Fruit fly (Drosophila melanogaster) whole organism, wandering third instar larva: ENCODE measurements around the gene Mondo.

ENCODE experiments used
- Dfd ChIP-seq: fragments of >200 bp; optimal IDR thresholded peaks from 2 replicates; lab custom pipeline; 2017; ENCODE audit warnings: missing biosample characterization, missing genetic modification characterization
- GATAd ChIP-seq: sonication (Bioruptor generic); optimal IDR thresholded peaks from 2 replicates; lab custom pipeline; 2016; ENCODE audit warnings: missing biosample characterization, missing genetic modification characterization
- Hnf4 ChIP-seq: fragments of 200-800 bp; sonication (Bioruptor generic); optimal IDR thresholded peaks from 2 replicates; lab custom pipeline; 2016; ENCODE audit warnings: missing biosample characterization, mild to moderate bottlenecking, missing genetic modification characterization
- Sp1 ChIP-seq: fragments of 200-800 bp; sonication (Bioruptor generic); optimal IDR thresholded peaks from 3 replicates; lab custom pipeline; 2019; ENCODE audit warnings: missing biosample characterization, mild to moderate bottlenecking, missing genetic modification characterization, moderate library complexity
- brk ChIP-seq: fragments of 200-800 bp; sonication (Bioruptor generic); optimal IDR thresholded peaks from 2 replicates; lab custom pipeline; 2016; ENCODE audit warnings: missing biosample characterization, mild to moderate bottlenecking, missing genetic modification characterization
- dmrt93B ChIP-seq: fragments of 200-800 bp; sonication (Bioruptor generic); optimal IDR thresholded peaks from 2 replicates; lab custom pipeline; 2018; ENCODE audit warnings: missing biosample characterization, mild to moderate bottlenecking, missing genetic modification characterization
- ey ChIP-seq: fragments of 200-800 bp; sonication (Bioruptor generic); optimal IDR thresholded peaks from 2 replicates; lab custom pipeline; 2016; ENCODE audit warnings: missing biosample characterization, missing genetic modification characterization
- pan ChIP-seq: fragments of >200 bp; optimal IDR thresholded peaks from 2 replicates; lab custom pipeline; 2017
- psq ChIP-seq: fragments of 200-800 bp; sonication (Bioruptor generic); optimal IDR thresholded peaks from 3 replicates; lab custom pipeline; 2017; ENCODE audit warnings: missing biosample characterization, mild to moderate bottlenecking, missing genetic modification characterization, moderate library complexity
- usp ChIP-seq: fragments of >200 bp; optimal IDR thresholded peaks from 2 replicates; lab custom pipeline; 2017; ENCODE audit warnings: missing biosample characterization, missing genetic modification characterization

dm6 chr2L:21312831-21313437, 3.1 kb upstream of the Mondo start:
- peak; percentile 5 for TF ChIP-seq brk (GFP tag; lab: Kevin White, UChicago)
- no peak for TF ChIP-seq pan (lab: Kevin White, UChicago)
- TF ChIP-seq Sp1 = no peak
- TF ChIP-seq psq (GFP tag; lab: Kevin White, UChicago) = peak; percentile 4
- TF ChIP-seq GATAd = no peak
- no peak for TF ChIP-seq Dfd (GFP tag; lab: Kevin White, UChicago)
- no peak for TF ChIP-seq Hnf4 (GFP tag; lab: Kevin White, UChicago)
- no peak for TF ChIP-seq dmrt93B (GFP tag; lab: Kevin White, UChicago)
- TF ChIP-seq ey (GFP tag; lab: Kevin White, UChicago) = no peak
- no peak for TF ChIP-seq usp (GFP tag; lab: Kevin White, UChicago)
